Worm (Caenorhabditis elegans) whole organism, early embryonic: ENCODE measurements around the gene dmd-6.

Source experiments
- B0310.2 ChIP-seq: sonication (generic microtip); optimal IDR thresholded peaks from 2 replicates; lab custom pipeline; 2016; ENCODE audit warnings: mild to moderate bottlenecking, missing genetic modification characterization, missing compliant biosample characterization
- F13C5.2 ChIP-seq: sonication (generic microtip); optimal IDR thresholded peaks from 2 replicates; lab custom pipeline; 2017; ENCODE audit warnings: mild to moderate bottlenecking, missing genetic modification characterization, inconsistent platforms, missing compliant biosample characterization
- aly-1 ChIP-seq: sonication (generic microtip); optimal IDR thresholded peaks from 2 replicates; lab custom pipeline; 2016; ENCODE audit warnings: missing genetic modification characterization, missing compliant biosample characterization
- ama-1 ChIP-seq: fragments of 150-350 bp; optimal IDR thresholded peaks from 2 replicates; lab custom pipeline; 2014
- ceh-13 ChIP-seq: fragments of 200-800 bp; sonication (Bioruptor generic); optimal IDR thresholded peaks from 2 replicates; lab custom pipeline; 2018; ENCODE audit warnings: mild to moderate bottlenecking, missing genetic modification characterization, missing compliant biosample characterization
- ceh-36 ChIP-seq: sonication (generic microtip); optimal IDR thresholded peaks from 2 replicates; lab custom pipeline; 2016; ENCODE audit warnings: missing genetic modification characterization, inconsistent platforms, missing compliant biosample characterization
- ets-7 ChIP-seq: sonication (generic microtip); optimal IDR thresholded peaks from 2 replicates; lab custom pipeline; 2016; ENCODE audit warnings: missing genotype, missing genetic modification characterization, missing compliant biosample characterization
- flt-1 ChIP-seq: fragments of 200-800 bp; sonication (Bioruptor generic); IDR thresholded peaks from 2 replicates; pipeline ENCODE4 v1.3.6; 2022; ENCODE audit warnings: missing genetic modification characterization, missing compliant biosample characterization
- hmbx-1 ChIP-seq: sonication (generic microtip); optimal IDR thresholded peaks from 2 replicates; lab custom pipeline; 2016; ENCODE audit warnings: mild to moderate bottlenecking, missing genetic modification characterization, missing compliant biosample characterization
- hmg-4 ChIP-seq: fragments of 200-800 bp; sonication (Bioruptor generic); optimal IDR thresholded peaks from 2 replicates; lab custom pipeline; 2018; ENCODE audit warnings: mild to moderate bottlenecking, missing genetic modification characterization, missing compliant biosample characterization
- hnd-1 ChIP-seq: sonication (generic microtip); optimal IDR thresholded peaks from 2 replicates; lab custom pipeline; 2016; ENCODE audit warnings: missing genetic modification characterization, missing compliant biosample characterization
- pes-1 ChIP-seq: fragments of 200-800 bp; sonication (Bioruptor generic); IDR thresholded peaks from 2 replicates; pipeline ENCODE4 v1.3.6; 2022; ENCODE audit warnings: missing genetic modification reagents, missing genetic modification characterization, missing compliant biosample characterization
- scrt-1 ChIP-seq: fragments of 200-800 bp; sonication (Bioruptor generic); IDR thresholded peaks from 2 replicates; pipeline ENCODE4 v1.3.6; 2022; ENCODE audit warnings: missing genetic modification characterization, missing compliant biosample characterization
- sea-1 ChIP-seq: fragments of 200-800 bp; sonication (Bioruptor generic); conservative IDR thresholded peaks from 2 replicates; pipeline ENCODE4 v1.3.6; 2022; ENCODE audit warnings: missing genetic modification characterization, missing compliant biosample characterization
- tbx-11 ChIP-seq: fragments of 200-800 bp; sonication (Bioruptor generic); IDR thresholded peaks from 2 replicates; pipeline ENCODE4 v1.3.6; 2022; ENCODE audit warnings: missing genetic modification characterization, missing compliant biosample characterization
- tbx-37 ChIP-seq: fragments of 200-800 bp; sonication (Bioruptor generic); conservative IDR thresholded peaks from 2 replicates; pipeline ENCODE4 v1.3.6; 2022; ENCODE audit warnings: missing genetic modification reagents, missing genetic modification characterization, missing compliant biosample characterization
- tra-4 ChIP-seq: sonication (generic microtip); optimal IDR thresholded peaks from 2 replicates; lab custom pipeline; 2017; ENCODE audit warnings: missing genetic modification characterization, missing compliant biosample characterization

dmd-6 gene

DNA sequence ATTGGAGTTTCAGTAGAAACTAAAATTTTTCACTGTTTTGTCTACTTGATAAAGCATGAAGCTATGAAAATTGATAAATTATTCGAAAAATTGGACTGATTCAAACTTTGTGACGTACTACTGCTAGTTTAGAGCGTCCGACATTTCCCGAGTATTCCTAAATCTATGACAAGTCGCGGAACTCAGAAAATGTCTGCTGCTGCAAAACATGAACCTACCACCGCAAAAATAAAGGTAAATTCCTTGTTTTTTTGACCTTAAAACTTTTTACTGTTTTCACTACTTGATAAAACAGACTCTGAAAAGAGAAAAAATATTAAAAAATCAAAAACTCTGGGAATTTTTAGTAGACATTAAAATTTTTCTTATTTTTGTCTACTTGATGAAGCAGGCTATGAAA lies 29.6 kb upstream of the dmd-6 start:
- TF ChIP-seq sea-1: no peak
- no peak for TF ChIP-seq hnd-1 (tag; lab: Kevin White, UChicago)
- no peak for TF ChIP-seq ceh-13 (GFP tag; lab: Kevin White, UChicago)
- no peak for TF ChIP-seq ets-7 (tag; lab: Kevin White, UChicago)
- TF ChIP-seq scrt-1: no peak
- no peak for TF ChIP-seq pes-1
- no peak for TF ChIP-seq tra-4 (tag; lab: Kevin White, UChicago)
- TF ChIP-seq tbx-11 (GFP tag; lab: Robert Waterston, UW): no peak
- no peak for TF ChIP-seq aly-1 (tag; lab: Kevin White, UChicago)
- no peak for TF ChIP-seq tbx-37 (GFP tag; lab: Robert Waterston, UW)
- TF ChIP-seq hmg-4 (GFP tag; lab: Kevin White, UChicago): no peak
- TF ChIP-seq F13C5.2 (tag; lab: Kevin White, UChicago): no peak
- no peak for TF ChIP-seq hmbx-1 (tag; lab: Kevin White, UChicago)
- no peak for TF ChIP-seq ceh-36 (tag; lab: Kevin White, UChicago)
- no peak for TF ChIP-seq ama-1 (lab: Kevin White, UChicago)
- no peak for TF ChIP-seq flt-1

DNA sequence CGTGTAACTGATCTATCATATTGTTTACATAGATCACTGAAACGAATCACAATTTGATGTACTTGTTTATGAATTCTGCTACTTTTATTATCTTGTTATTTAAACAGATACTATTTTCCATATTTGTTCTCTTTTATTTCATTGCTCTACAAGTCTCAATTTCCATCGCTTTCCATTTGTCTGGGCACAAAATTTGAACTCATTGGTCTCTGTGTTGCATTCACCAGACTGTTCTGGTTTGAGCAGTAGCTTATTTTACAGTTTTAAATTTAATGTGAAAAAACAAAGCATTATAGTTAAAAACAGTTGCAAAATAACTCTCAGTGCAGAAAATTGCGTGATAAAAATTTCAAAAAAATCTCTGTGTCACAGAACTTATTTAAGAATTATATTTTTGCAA lies 28.8 kb upstream of the dmd-6 start:
- TF ChIP-seq ets-7 (tag; lab: Kevin White, UChicago) (no peak), B0310.2 (tag; lab: Kevin White, UChicago) (no peak), hnd-1 (tag; lab: Kevin White, UChicago) (no peak), pes-1 (no peak), sea-1 (no peak), ama-1 (lab: Kevin White, UChicago) (no peak)

DNA sequence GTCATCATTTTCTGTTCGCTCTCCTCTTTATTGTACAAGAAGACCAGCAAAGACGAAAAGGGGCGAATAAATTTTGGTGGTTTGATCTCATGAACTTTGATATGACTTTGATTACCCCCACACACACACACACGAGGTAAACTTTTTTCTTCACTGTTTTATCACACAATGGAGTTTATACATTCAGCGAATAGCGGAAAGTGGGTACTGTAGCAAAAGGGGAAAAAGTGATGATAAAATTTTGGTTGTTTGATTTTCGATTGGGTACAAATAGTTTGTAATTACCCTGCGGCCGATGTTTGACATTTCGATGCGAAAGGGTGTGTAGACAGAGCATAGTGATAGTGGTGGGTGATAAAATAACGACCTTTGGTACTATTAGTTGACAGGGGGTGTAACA lies 22.2 kb upstream of the dmd-6 start:
- TF ChIP-seq scrt-1 (no peak), hnd-1 (tag; lab: Kevin White, UChicago) (no peak), ceh-13 (GFP tag; lab: Kevin White, UChicago) (no peak), aly-1 (tag; lab: Kevin White, UChicago) (no peak), hmg-4 (GFP tag; lab: Kevin White, UChicago) (no peak), ets-7 (tag; lab: Kevin White, UChicago) (no peak), hmbx-1 (tag; lab: Kevin White, UChicago) (no peak), B0310.2 (tag; lab: Kevin White, UChicago) (no peak), ama-1 (lab: Kevin White, UChicago) (no peak), sea-1 (no peak), flt-1 (no peak), F13C5.2 (tag; lab: Kevin White, UChicago) (no peak), pes-1 (no peak), tbx-37 (GFP tag; lab: Robert Waterston, UW) (no peak), tra-4 (tag; lab: Kevin White, UChicago) (no peak), tbx-11 (GFP tag; lab: Robert Waterston, UW) (no peak), ceh-36 (tag; lab: Kevin White, UChicago) (no peak)

DNA sequence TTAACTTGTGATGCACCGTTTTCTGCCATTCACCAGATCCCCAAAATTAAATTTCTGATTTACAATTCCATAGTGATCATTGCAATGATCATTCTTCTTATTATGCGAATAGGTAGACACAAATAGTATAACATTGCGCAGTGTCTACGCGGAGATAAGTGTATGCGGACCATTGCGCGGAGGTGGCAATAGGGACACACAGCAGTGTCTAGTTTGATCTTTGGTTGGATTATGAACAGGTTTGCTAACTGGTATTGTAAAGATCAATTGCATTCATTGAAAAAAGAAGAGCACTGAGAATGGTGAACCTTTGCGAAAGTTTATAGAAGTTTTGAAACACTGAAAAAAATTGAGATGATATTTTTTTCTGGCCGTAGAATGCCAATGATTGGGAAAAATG lies 17.1 kb upstream of the dmd-6 start:
- TF ChIP-seq hnd-1 (tag; lab: Kevin White, UChicago) (no peak), ets-7 (tag; lab: Kevin White, UChicago) (no peak)

DNA sequence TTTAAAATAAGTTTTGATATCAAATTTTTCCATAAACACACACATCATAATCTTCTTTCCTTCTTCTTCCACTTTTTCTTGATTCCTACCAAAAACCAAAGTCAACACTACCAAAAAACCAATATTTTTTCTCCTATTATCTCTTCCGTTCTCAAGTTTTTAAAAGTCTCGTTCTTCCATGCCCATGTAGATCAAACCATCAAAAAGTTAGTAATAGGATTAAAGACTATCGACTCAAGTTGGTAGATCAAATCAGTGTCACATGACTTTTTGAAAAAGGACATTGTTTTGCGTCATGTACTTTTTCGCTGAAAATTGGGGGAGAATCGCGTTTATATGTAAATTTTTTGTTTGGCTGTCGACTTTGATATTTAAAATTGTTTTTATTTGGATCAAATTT lies 13.4 kb upstream of the dmd-6 start:
- no peak for TF ChIP-seq hnd-1 (tag; lab: Kevin White, UChicago)
- no peak for TF ChIP-seq hmg-4 (GFP tag; lab: Kevin White, UChicago)
- TF ChIP-seq B0310.2 (tag; lab: Kevin White, UChicago): no peak
- TF ChIP-seq sea-1: no peak

DNA sequence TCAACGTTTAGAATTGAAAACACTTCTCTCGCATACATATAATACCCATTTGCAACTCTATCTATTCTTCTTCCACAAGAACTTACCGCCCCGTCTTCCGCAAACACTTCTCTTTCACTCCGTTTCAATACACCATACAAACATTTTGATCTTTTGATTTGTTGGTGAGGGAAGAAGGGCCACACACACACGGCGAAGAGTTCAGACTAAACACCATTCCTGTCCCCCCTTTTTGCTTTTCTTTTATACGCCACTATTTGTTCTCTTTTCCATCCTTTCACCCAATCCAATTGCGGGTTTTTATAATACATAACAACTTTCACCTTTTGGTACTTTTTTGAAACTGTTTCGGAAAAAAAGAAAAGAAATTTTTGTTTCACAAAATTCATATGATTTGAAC lies 11.3 kb upstream of the dmd-6 start:
- no peak for TF ChIP-seq scrt-1
- no peak for TF ChIP-seq ceh-36 (tag; lab: Kevin White, UChicago)
- no peak for TF ChIP-seq ets-7 (tag; lab: Kevin White, UChicago)
- TF ChIP-seq hnd-1 (tag; lab: Kevin White, UChicago): no peak
- no peak for TF ChIP-seq pes-1
- no peak for TF ChIP-seq hmg-4 (GFP tag; lab: Kevin White, UChicago)

DNA sequence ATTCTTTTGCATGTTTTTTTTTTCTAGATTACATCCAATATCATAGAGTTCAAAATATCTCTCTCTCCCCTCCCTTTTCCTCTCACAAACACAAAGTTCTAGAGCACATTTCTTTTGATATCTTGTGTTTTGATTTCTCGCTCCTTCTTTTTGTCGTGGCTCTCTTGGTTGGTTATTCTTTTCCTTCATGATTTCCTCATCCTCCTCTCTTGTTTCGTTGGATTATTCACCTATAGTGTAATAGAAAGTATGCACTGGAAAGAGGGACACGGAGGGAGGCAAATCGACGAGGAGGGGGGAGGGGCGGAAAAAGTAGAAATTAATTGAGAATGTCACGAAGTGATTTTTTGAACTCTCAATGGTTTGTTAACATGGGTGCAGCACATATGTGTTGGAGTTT lies 9.9 kb upstream of the dmd-6 start:
- TF ChIP-seq ceh-13 (GFP tag; lab: Kevin White, UChicago): no peak

DNA sequence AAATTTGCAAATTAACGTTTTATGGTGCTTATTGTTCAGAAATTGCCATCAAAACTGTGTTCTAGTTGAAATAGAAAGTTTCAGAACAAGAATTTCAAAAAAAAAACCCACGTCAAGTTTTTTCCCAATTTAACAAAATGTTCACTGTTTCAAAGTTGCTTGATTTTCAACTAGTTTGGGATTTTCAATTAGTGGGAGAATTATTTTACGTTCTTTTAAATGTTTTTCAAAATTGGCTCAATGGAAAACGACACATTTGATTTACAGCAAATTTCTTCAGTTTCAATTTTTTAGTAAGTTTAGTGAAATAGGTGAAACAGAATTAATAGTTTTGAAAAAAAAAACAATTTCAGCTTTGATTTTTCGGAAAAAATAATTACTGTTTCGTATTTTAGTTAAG lies 7.8 kb upstream of the dmd-6 start:
- TF ChIP-seq tbx-37 (GFP tag; lab: Robert Waterston, UW) (no peak), F13C5.2 (tag; lab: Kevin White, UChicago) (no peak), hnd-1 (tag; lab: Kevin White, UChicago) (no peak), scrt-1 (no peak), tbx-11 (GFP tag; lab: Robert Waterston, UW) (no peak), aly-1 (tag; lab: Kevin White, UChicago) (no peak), flt-1 (no peak), sea-1 (no peak), ets-7 (tag; lab: Kevin White, UChicago) (no peak), B0310.2 (tag; lab: Kevin White, UChicago) (no peak), ceh-36 (tag; lab: Kevin White, UChicago) (no peak), pes-1 (no peak), hmbx-1 (tag; lab: Kevin White, UChicago) (no peak), ama-1 (lab: Kevin White, UChicago) (no peak), ceh-13 (GFP tag; lab: Kevin White, UChicago) (no peak), hmg-4 (GFP tag; lab: Kevin White, UChicago) (no peak), tra-4 (tag; lab: Kevin White, UChicago) (no peak)
